Fruit fly (Drosophila melanogaster): ENCODE data around the gene fabp.
A peak's percentile ranks its signal among the peaks of the same experiment; 100 is the strongest.

Gene fabp

DNA sequence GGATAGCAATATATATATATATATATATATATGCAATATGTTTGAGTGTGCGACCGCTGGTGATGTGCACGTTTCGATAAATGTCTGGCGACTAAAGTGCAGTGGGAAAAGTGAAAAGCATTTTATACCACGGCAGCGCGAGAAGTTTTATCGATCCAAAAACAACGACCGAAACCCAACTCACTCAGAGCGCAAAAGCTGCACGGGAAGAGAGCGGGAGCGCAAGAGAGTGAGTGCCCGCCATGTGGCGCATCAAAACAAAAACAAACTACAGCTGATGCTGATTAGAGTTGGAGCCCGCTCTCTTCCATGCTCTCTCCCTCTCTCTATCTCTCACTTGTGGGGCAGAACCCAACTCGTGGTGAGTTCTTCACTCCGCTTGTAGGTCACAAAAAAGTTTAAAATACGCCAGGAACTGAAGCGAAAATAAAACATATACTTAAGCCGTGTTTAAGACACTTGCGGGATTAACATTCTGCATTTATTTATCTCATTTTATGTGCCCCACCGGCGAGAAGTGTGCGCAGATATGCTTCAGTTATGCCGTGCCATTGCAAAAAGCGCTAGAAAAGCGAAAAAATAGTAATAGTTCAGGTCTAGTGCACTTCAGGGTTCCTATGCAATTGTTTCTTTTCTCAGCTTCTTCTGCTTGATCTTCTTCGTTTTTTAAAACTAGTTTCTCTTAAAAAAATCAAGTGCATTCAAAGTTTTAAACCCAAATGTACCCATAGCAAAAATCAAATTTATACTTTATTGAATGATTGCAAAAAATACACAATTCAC is 38.0 kb upstream of the fabp start (continued):
- TF ChIP-seq lbe (GFP tag; optimal IDR thresholded peaks at IDR 0.05): peak; percentile 44
- TF ChIP-seq zen2 (GFP tag; IDR thresholded peaks at IDR 0.05; ENCODE audit: partially characterized antibody): peak; percentile 90; the same call in 2 of the 3 replicates
- TF ChIP-seq CG31224 (GFP tag; IDR thresholded peaks at IDR 0.05): no peak
- peak; percentile 50 for TF ChIP-seq CG4360 (GFP tag; IDR thresholded peaks at IDR 0.05)
- peak; percentile 68; the same call in 1 of the 2 replicates for TF ChIP-seq CG32532 (GFP tag; IDR thresholded peaks at IDR 0.05)
- TF ChIP-seq E2f2 (GFP tag; IDR thresholded peaks at IDR 0.05): peak; percentile 17; the same call in 1 of the 2 replicates
- TF ChIP-seq shn (GFP tag; optimal IDR thresholded peaks at IDR 0.05): no peak
- TF ChIP-seq Ada2b (GFP tag; IDR thresholded peaks at IDR 0.05): no peak
- peak; percentile 77 for TF ChIP-seq Dll (GFP tag; IDR thresholded peaks at IDR 0.05; ENCODE audit: partially characterized antibody)
- TF ChIP-seq Scr (GFP tag; IDR thresholded peaks at IDR 0.05; ENCODE audit: partially characterized antibody): no peak
- peak; percentile 33; the same call in 1 of the 3 replicates for TF ChIP-seq Aef1 (GFP tag; IDR thresholded peaks at IDR 0.05)
- peak; percentile 95 for TF ChIP-seq stwl (tag; optimal IDR thresholded peaks at IDR 0.05)
- TF ChIP-seq BtbVII (GFP tag; optimal IDR thresholded peaks at IDR 0.05): peak; percentile 44
- TF ChIP-seq yki (optimal IDR thresholded peaks at IDR 0.05): peak; percentile 99
- peak; percentile 38 for TF ChIP-seq CG6813 (GFP tag; optimal IDR thresholded peaks at IDR 0.05)
- peak; percentile 5 for TF ChIP-seq D19A (tag; optimal IDR thresholded peaks at IDR 0.05)
- peak; percentile 25 for TF ChIP-seq MTF-1 (GFP tag; optimal IDR thresholded peaks at IDR 0.05; ENCODE audit: borderline replicate concordance)
- TF ChIP-seq sens-2 (GFP tag; IDR thresholded peaks at IDR 0.05): peak; percentile 23; the same call in 1 of the 2 replicates
- TF ChIP-seq CG17568 (GFP tag; optimal IDR thresholded peaks at IDR 0.05): peak; percentile 22
- 0 out of 3 replicates have a peak, but pooled peaks have one; percentile 44 for TF ChIP-seq CG11695 (GFP tag; IDR thresholded peaks at IDR 0.05)
- peak; percentile 37 for TF ChIP-seq HLHmδ (GFP tag; optimal IDR thresholded peaks at IDR 0.05)
- peak; percentile 38 for TF ChIP-seq Jarid2 (GFP tag; optimal IDR thresholded peaks at IDR 0.05)
- peak; percentile 43; the same call in 1 of the 2 replicates for TF ChIP-seq crol (GFP tag; IDR thresholded peaks at IDR 0.05)
- TF ChIP-seq sens (GFP tag): peak; percentile 60
- peak in 1 of 2 experiments; percentile 4 for TF ChIP-seq Eip74EF (GFP tag; optimal IDR thresholded peaks at IDR 0.05)
- 0 out of 2 replicates have a peak, but pooled peaks have one; percentile 36 for TF ChIP-seq Dref (GFP tag; IDR thresholded peaks at IDR 0.05)
- TF ChIP-seq stc (GFP tag; IDR thresholded peaks at IDR 0.05): peak; percentile 32; the same call in 1 of the 2 replicates
- peak; percentile 44 for TF ChIP-seq gcm (GFP tag; optimal IDR thresholded peaks at IDR 0.05)
- peak; percentile 59; the same call in 1 of the 2 replicates for TF ChIP-seq Drgx (GFP tag; IDR thresholded peaks at IDR 0.05)
- TF ChIP-seq nom (GFP tag; optimal IDR thresholded peaks at IDR 0.05): peak; percentile 80
- 0 out of 2 replicates have a peak, but pooled peaks have one; percentile 26 for TF ChIP-seq Awh (GFP tag; IDR thresholded peaks at IDR 0.05)
- TF ChIP-seq CG14860 (GFP tag; IDR thresholded peaks at IDR 0.05; ENCODE audit: partially characterized antibody): 0 out of 3 replicates have a peak, but pooled peaks have one; percentile 22
- peak; percentile 64; the same call in 1 of the 3 replicates for TF ChIP-seq z (GFP tag; IDR thresholded peaks at IDR 0.05)
- peak; percentile 80 for TF ChIP-seq sna (GFP tag; IDR thresholded peaks at IDR 0.05; ENCODE audit: partially characterized antibody)
- peak; percentile 9; the same call in 1 of the 2 replicates for TF ChIP-seq Xrp1 (GFP tag; IDR thresholded peaks at IDR 0.05)
- TF ChIP-seq CTCF (GFP tag; optimal IDR thresholded peaks at IDR 0.05): peak; percentile 3
- TF ChIP-seq BEAF-32 (GFP tag; optimal IDR thresholded peaks at IDR 0.05): no peak

DNA sequence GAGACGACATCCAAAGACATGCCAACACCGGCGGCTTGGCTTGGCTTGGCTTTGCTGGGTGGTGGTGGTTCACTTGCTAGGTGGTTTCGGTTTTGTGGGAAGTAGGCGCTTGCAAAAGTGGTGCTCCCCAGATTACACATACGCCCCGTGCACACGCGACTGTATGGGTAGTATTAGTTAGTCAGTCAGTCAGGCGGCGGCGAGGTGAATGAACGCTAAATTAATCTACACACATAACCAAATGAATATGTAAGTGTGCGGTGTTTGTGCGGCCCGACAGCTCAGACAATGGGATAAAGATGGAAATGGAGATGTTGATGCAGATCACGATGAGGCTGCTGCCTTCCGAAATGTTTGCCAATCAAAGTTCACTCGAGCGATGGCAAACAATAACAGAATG is 36.3 kb upstream of the fabp start:
- no peak for TF ChIP-seq hb (GFP tag; IDR thresholded peaks at IDR 0.05; ENCODE audit: partially characterized antibody)
- TF ChIP-seq CG17612 (GFP tag; IDR thresholded peaks at IDR 0.05): no peak
- no peak for TF ChIP-seq MESR4 (GFP tag; optimal IDR thresholded peaks at IDR 0.05)
- TF ChIP-seq CG12299 (tag; optimal IDR thresholded peaks at IDR 0.05): no peak
- TF ChIP-seq gro (GFP tag; optimal IDR thresholded peaks at IDR 0.05): no peak
- no peak for TF ChIP-seq CG2202 (tag; optimal IDR thresholded peaks at IDR 0.05)
- TF ChIP-seq Sin3A (optimal IDR thresholded peaks at IDR 0.05): no peak
- no peak for TF ChIP-seq Hr3 (GFP tag; optimal IDR thresholded peaks at IDR 0.05)
- TF ChIP-seq Ets97D (GFP tag; optimal IDR thresholded peaks at IDR 0.05): no peak
- no peak for TF ChIP-seq grn (GFP tag; optimal IDR thresholded peaks at IDR 0.05)
- no peak for TF ChIP-seq CG18599 (GFP tag; optimal IDR thresholded peaks at IDR 0.05)
- no peak for TF ChIP-seq Dad (GFP tag; optimal IDR thresholded peaks at IDR 0.05)
- TF ChIP-seq da (GFP tag; optimal IDR thresholded peaks at IDR 0.05): no peak
- no peak for TF ChIP-seq crol (GFP tag; IDR thresholded peaks at IDR 0.05)
- TF ChIP-seq ci (GFP tag; IDR thresholded peaks at IDR 0.05): 0 out of 3 replicates have a peak, but pooled peaks have one; percentile 29
